Fruit fly (Drosophila melanogaster) whole organism: ENCODE measurements around the gene CG15535.

ENCODE experiments used
- CG8478 ChIP-seq: fragments of >200 bp; optimal IDR thresholded peaks from 2 replicates; lab custom pipeline; 2018; ENCODE audit warnings: inconsistent platforms
- Dll ChIP-seq: fragments of >200 bp; optimal IDR thresholded peaks from 2 replicates; lab custom pipeline; 2017
- pan ChIP-seq: fragments of >200 bp; optimal IDR thresholded peaks from 2 replicates; lab custom pipeline; 2017
- psq ChIP-seq: fragments of >200 bp; optimal IDR thresholded peaks from 2 replicates; lab custom pipeline; 2017

DNA sequence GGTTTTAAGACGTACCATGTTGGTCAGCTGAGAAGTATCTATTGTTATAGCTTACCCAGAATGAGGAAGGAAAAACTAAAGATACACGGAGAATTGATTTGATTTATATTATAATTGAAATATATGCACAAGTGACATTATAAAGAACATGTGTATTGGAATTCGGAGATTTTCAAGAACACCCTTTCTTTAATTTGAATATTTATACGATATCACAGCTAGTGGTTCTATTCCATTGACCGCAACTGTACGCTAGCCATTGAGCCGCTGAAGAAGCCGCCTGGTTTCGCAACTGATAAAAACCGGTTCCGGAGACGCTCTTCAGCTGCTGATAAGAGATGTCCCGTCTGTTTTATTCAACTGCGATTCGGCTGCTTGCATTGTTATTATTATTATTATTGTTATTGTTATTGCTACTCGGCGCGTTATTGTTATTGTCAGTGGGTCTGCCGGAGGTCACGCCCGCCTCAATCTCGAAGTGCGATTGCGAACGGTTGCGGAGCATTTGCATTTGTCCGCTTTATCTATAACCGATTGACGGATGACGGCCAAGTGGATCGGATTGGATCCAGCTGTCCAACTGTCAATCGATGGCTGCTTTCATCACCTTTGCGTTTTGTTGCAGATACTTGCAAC is 38.0 kb upstream of the CG15535 start:
- TF ChIP-seq psq (lab: Kevin White, UChicago) (no peak), pan (lab: Kevin White, UChicago) (no peak), CG8478 (lab: Kevin White, UChicago) (no peak), Dll (lab: Kevin White, UChicago) (no peak)
